Worm (Caenorhabditis elegans): Measurements from ENCODE around the gene rabr-1.

The rabr-1 gene

ce11 chrX:2536246-2536772 lies 40.3 kb downstream of the rabr-1 start:
- no peak for TF ChIP-seq unc-62 (GFP tag; optimal IDR thresholded peaks at IDR 0.05)

- no peak for TF ChIP-seq unc-62 (GFP tag; optimal IDR thresholded peaks at IDR 0.05)
Observed at ce11 chrX:2538713-2539112, 42.7 kb downstream of the rabr-1 start.

- no peak for TF ChIP-seq unc-62 (GFP tag; optimal IDR thresholded peaks at IDR 0.05)
Observed at ce11 chrX:2541003-2541521, 45.1 kb downstream of the rabr-1 start, which contains the start of gene F52H2.3. TSS of gene F52H2.3 (minus strand) at chrX:2541053.

- TF ChIP-seq unc-62 (GFP tag; optimal IDR thresholded peaks at IDR 0.05) = no peak
Observed at ce11 chrX:2543353-2543752, 47.4 kb downstream of the rabr-1 start.

- TF ChIP-seq unc-62 (GFP tag; optimal IDR thresholded peaks at IDR 0.05) = no peak
Observed at ce11 chrX:2544645-2545044, 48.7 kb downstream of the rabr-1 start.

- no peak for TF ChIP-seq unc-62 (GFP tag; optimal IDR thresholded peaks at IDR 0.05)
Observed at ce11 chrX:2548884-2549283, 52.9 kb downstream of the rabr-1 start, which contains the start of gene smvt-1. TSS of gene smvt-1 (minus strand) at chrX:2548984.

- TF ChIP-seq unc-62 (GFP tag; optimal IDR thresholded peaks at IDR 0.05) = no peak
Observed at ce11 chrX:2549322-2549721, 53.3 kb downstream of the rabr-1 start.
